Worm (Caenorhabditis elegans) whole organism, L4/young adult: ENCODE results near the gene asp-4.

Experiments
- W03F9.2 ChIP-seq: fragments of 150-350 bp; optimal IDR thresholded peaks from 2 replicates; lab custom pipeline; 2014; ENCODE audit warnings: missing biosample characterization, missing genetic modification characterization
- dao-5 ChIP-seq: sonication (generic microtip); optimal IDR thresholded peaks from 2 replicates; lab custom pipeline; 2016; ENCODE audit warnings: missing genotype, missing genetic modification characterization, moderate library complexity, missing compliant biosample characterization
- him-1 ChIP-seq: sonication (generic microtip); optimal IDR thresholded peaks from 2 replicates; lab custom pipeline; 2016; ENCODE audit warnings: missing genotype, missing genetic modification reagents, missing genetic modification characterization, missing compliant biosample characterization

Gene asp-4

ce11 chrX:13169133-13169532 lies 52.1 kb downstream of the asp-4 start:
- TF ChIP-seq dao-5 (tag; lab: Kevin White, UChicago) (no peak), him-1 (tag; lab: Kevin White, UChicago) (no peak), W03F9.2 (tag; lab: Kevin White, UChicago) (no peak)
